Worm (Caenorhabditis elegans) whole organism, young adult: ENCODE data around the gene Y22D7AR.2.

ENCODE experiments used
- F10E7.11 ChIP-seq: sonication (generic microtip); optimal IDR thresholded peaks from 2 replicates; lab custom pipeline; 2017; ENCODE audit warnings: mild to moderate bottlenecking, missing genetic modification characterization, moderate library complexity, missing compliant biosample characterization
- F52B5.7 ChIP-seq: sonication (generic microtip); optimal IDR thresholded peaks from 2 replicates; lab custom pipeline; 2016; ENCODE audit warnings: mild to moderate bottlenecking, missing genetic modification characterization, missing compliant biosample characterization
- F55B11.4 ChIP-seq: sonication (generic microtip); optimal IDR thresholded peaks from 2 replicates; lab custom pipeline; 2016; ENCODE audit warnings: missing compliant biosample characterization, missing genetic modification characterization, borderline replicate concordance; ENCODE audit not compliant: insufficient read depth
- K12H6.12 ChIP-seq: fragments of 200-800 bp; sonication (Bioruptor generic); optimal IDR thresholded peaks from 2 replicates; lab custom pipeline; 2018; ENCODE audit warnings: mild to moderate bottlenecking, missing genetic modification characterization, missing compliant biosample characterization
- T07F8.4 ChIP-seq: sonication (generic microtip); optimal IDR thresholded peaks from 2 replicates; lab custom pipeline; 2016; ENCODE audit warnings: mild to moderate bottlenecking, missing genetic modification characterization, moderate library complexity, missing compliant biosample characterization
- Y79H2A.3 ChIP-seq: fragments of 200-800 bp; sonication (Bioruptor generic); conservative IDR thresholded peaks from 2 replicates; pipeline ENCODE4 v1.3.6; 2022; ENCODE audit warnings: missing genetic modification reagents, missing genetic modification characterization, missing compliant biosample characterization
- akir-1 ChIP-seq: fragments of 200-800 bp; sonication (Bioruptor generic); optimal IDR thresholded peaks from 2 replicates; lab custom pipeline; 2018; ENCODE audit warnings: mild to moderate bottlenecking, missing genetic modification characterization, moderate library complexity, missing compliant biosample characterization
- ama-1 ChIP-seq, 3 experiments: fragments of 150-350 bp in 1 of 3; sonication (generic microtip) in 2 of 3; optimal IDR thresholded peaks; 2 replicates each; lab custom pipeline; 2014 to 2018; ENCODE audit warnings: missing biosample characterization in 2 of 3, missing genetic modification characterization in 2 of 3, missing genetic modification reagents in 2 of 3
- aptf-3 ChIP-seq: fragments of 200-800 bp; sonication (Bioruptor generic); IDR thresholded peaks from 2 replicates; pipeline ENCODE4 v1.3.6; 2022; ENCODE audit warnings: missing genetic modification characterization, missing compliant biosample characterization
- attf-5 ChIP-seq: fragments of 200-800 bp; sonication (Bioruptor generic); optimal IDR thresholded peaks from 2 replicates; lab custom pipeline; 2018; ENCODE audit warnings: mild to moderate bottlenecking, missing genetic modification characterization, missing compliant biosample characterization
- bed-1 ChIP-seq: fragments of 200-800 bp; sonication (Bioruptor generic); IDR thresholded peaks from 2 replicates; pipeline ENCODE4 v1.3.6; 2022; ENCODE audit warnings: missing genetic modification reagents, missing genetic modification characterization, missing compliant biosample characterization
- bed-2 ChIP-seq: fragments of 200-800 bp; sonication (Bioruptor generic); IDR thresholded peaks from 2 replicates; pipeline ENCODE4 v1.3.6; 2022; ENCODE audit warnings: missing genetic modification reagents, missing genetic modification characterization, missing compliant biosample characterization
- ccch-3 ChIP-seq: fragments of 200-800 bp; sonication (Bioruptor generic); optimal IDR thresholded peaks from 2 replicates; lab custom pipeline; 2018; ENCODE audit warnings: mild to moderate bottlenecking, missing genetic modification characterization, missing compliant biosample characterization
- die-1 ChIP-seq: sonication (generic microtip); optimal IDR thresholded peaks from 2 replicates; lab custom pipeline; 2016; ENCODE audit warnings: missing genotype, mild to moderate bottlenecking, missing genetic modification characterization, missing compliant biosample characterization
- egrh-3 ChIP-seq: fragments of 200-800 bp; sonication (Bioruptor generic); IDR thresholded peaks from 2 replicates; pipeline ENCODE4 v1.3.6; 2022; ENCODE audit warnings: missing genetic modification reagents, missing genetic modification characterization, missing compliant biosample characterization
- ets-4 ChIP-seq: fragments of 200-800 bp; sonication (Bioruptor generic); optimal IDR thresholded peaks from 2 replicates; lab custom pipeline; 2018; ENCODE audit warnings: mild to moderate bottlenecking, missing genetic modification characterization, missing compliant biosample characterization
- gei-17 ChIP-seq: fragments of 200-800 bp; sonication (Bioruptor generic); optimal IDR thresholded peaks from 2 replicates; lab custom pipeline; 2018; ENCODE audit warnings: mild to moderate bottlenecking, missing genetic modification characterization, missing compliant biosample characterization
- him-1 ChIP-seq: sonication (generic microtip); optimal IDR thresholded peaks from 2 replicates; lab custom pipeline; 2016; ENCODE audit warnings: missing genotype, missing genetic modification reagents, missing genetic modification characterization, missing compliant biosample characterization
- hmg-1.2 ChIP-seq: fragments of 200-800 bp; sonication (Bioruptor generic); IDR thresholded peaks from 2 replicates; pipeline ENCODE4 v1.3.6; 2022; ENCODE audit warnings: missing genetic modification reagents, missing genetic modification characterization, missing compliant biosample characterization
- lsl-1 ChIP-seq: fragments of 200-800 bp; sonication (Bioruptor generic); optimal IDR thresholded peaks from 2 replicates; lab custom pipeline; 2018; ENCODE audit warnings: mild to moderate bottlenecking, missing genetic modification characterization, moderate library complexity, missing compliant biosample characterization
- lsy-27 ChIP-seq: sonication (generic microtip); optimal IDR thresholded peaks from 2 replicates; lab custom pipeline; 2017; ENCODE audit warnings: missing genetic modification characterization, mild to moderate bottlenecking, missing compliant biosample characterization, antibody characterized with exemption, missing genotype, borderline replicate concordance; ENCODE audit not compliant: insufficient read depth
- mcd-1 ChIP-seq: fragments of 200-800 bp; sonication (Bioruptor generic); IDR thresholded peaks from 2 replicates; pipeline ENCODE4 v1.3.6; 2022; ENCODE audit warnings: missing genetic modification reagents, missing genetic modification characterization, missing compliant biosample characterization
- nfya-1 ChIP-seq: sonication (generic microtip); optimal IDR thresholded peaks from 2 replicates; lab custom pipeline; 2017; ENCODE audit warnings: antibody characterized with exemption, missing compliant biosample characterization, missing genetic modification characterization, borderline replicate concordance; ENCODE audit not compliant: insufficient read depth
- nhr-27 ChIP-seq: fragments of 200-800 bp; sonication (Bioruptor generic); optimal IDR thresholded peaks from 2 replicates; lab custom pipeline; 2018; ENCODE audit warnings: mild to moderate bottlenecking, missing genetic modification characterization, moderate library complexity, missing compliant biosample characterization
- rcor-1 ChIP-seq: fragments of 200-800 bp; sonication (Bioruptor generic); IDR thresholded peaks from 2 replicates; pipeline ENCODE4 v1.3.6; 2022; ENCODE audit warnings: missing genetic modification reagents, missing genetic modification characterization, missing compliant biosample characterization
- rpc-1 ChIP-seq, 2 experiments: fragments of 150-350 bp in 1 of 2; sonication (generic microtip) in 1 of 2; optimal IDR thresholded peaks; 2 replicates each; lab custom pipeline; 2014 to 2018; ENCODE audit warnings: missing biosample characterization in 1 of 2, missing genetic modification characterization in 1 of 2, missing genetic modification reagents in 1 of 2, missing genotype in 1 of 2
- sdz-38 ChIP-seq: sonication (generic microtip); optimal IDR thresholded peaks from 2 replicates; lab custom pipeline; 2016; ENCODE audit warnings: missing genotype, missing genetic modification characterization, missing compliant biosample characterization
- sea-2 ChIP-seq: fragments of 200-800 bp; sonication (Bioruptor generic); IDR thresholded peaks from 2 replicates; pipeline ENCODE4 v1.3.6; 2022; ENCODE audit warnings: missing genetic modification characterization, missing compliant biosample characterization
- snpc-1.1 ChIP-seq: sonication (generic microtip); optimal IDR thresholded peaks from 2 replicates; lab custom pipeline; 2017; ENCODE audit warnings: missing genetic modification characterization, mild to moderate bottlenecking, missing compliant biosample characterization, antibody characterized with exemption, moderate library complexity, missing genotype, missing genetic modification reagents; ENCODE audit not compliant: insufficient read depth
- tbp1 ChIP-seq: fragments of 200-800 bp; sonication (Bioruptor generic); optimal IDR thresholded peaks from 2 replicates; lab custom pipeline; 2018; ENCODE audit warnings: mild to moderate bottlenecking, missing genetic modification characterization, missing compliant biosample characterization
- unc-130 ChIP-seq: sonication (generic microtip); optimal IDR thresholded peaks from 2 replicates; lab custom pipeline; 2016; ENCODE audit warnings: missing genetic modification reagents, missing genetic modification characterization, missing compliant biosample characterization
- zfh-2 ChIP-seq: fragments of 200-800 bp; sonication (Bioruptor generic); conservative IDR thresholded peaks from 2 replicates; pipeline ENCODE4 v1.3.6; 2022; ENCODE audit warnings: missing genetic modification reagents, missing genetic modification characterization, missing compliant biosample characterization
- ztf-18 ChIP-seq: sonication (generic microtip); optimal IDR thresholded peaks from 2 replicates; lab custom pipeline; 2016; ENCODE audit warnings: missing genotype, mild to moderate bottlenecking, missing genetic modification characterization, missing compliant biosample characterization
- ztf-25 ChIP-seq: fragments of 200-800 bp; sonication (Bioruptor generic); IDR thresholded peaks from 2 replicates; pipeline ENCODE4 v1.3.6; 2022; ENCODE audit warnings: missing genetic modification reagents, missing genetic modification characterization, missing compliant biosample characterization
- ztf-3 ChIP-seq: fragments of 200-800 bp; sonication (Bioruptor generic); optimal IDR thresholded peaks from 2 replicates; lab custom pipeline; 2018; ENCODE audit warnings: mild to moderate bottlenecking, missing genetic modification characterization, missing compliant biosample characterization

Y22D7AR.2 gene

ce11 chrIII:1662405-1662804 lies 43.3 kb upstream of the Y22D7AR.2 start:
- TF ChIP-seq rpc-1 (optimal IDR thresholded peaks at IDR 0.05; lab: Kevin White, UChicago), result no peak
- peak; percentile 56 for TF ChIP-seq rpc-1 (tag; optimal IDR thresholded peaks at IDR 0.05; lab: Kevin White, UChicago)
- TF ChIP-seq ztf-3 (GFP tag; lab: Kevin White, UChicago), result no peak
- no peak for TF ChIP-seq bed-2 (GFP tag; lab: Robert Waterston, UW)
- no peak for TF ChIP-seq sdz-38 (tag; lab: Kevin White, UChicago)
- TF ChIP-seq tbp1 (GFP tag; lab: Kevin White, UChicago), result peak; percentile 70
- no peak for TF ChIP-seq gei-17 (GFP tag; lab: Kevin White, UChicago)
- TF ChIP-seq lsl-1, result no peak
- TF ChIP-seq lsy-27 (tag; lab: Kevin White, UChicago), result no peak
- TF ChIP-seq rcor-1 (GFP tag; lab: Robert Waterston, UW), result no peak
- TF ChIP-seq bed-1 (GFP tag; lab: Robert Waterston, UW), result no peak
- no peak for TF ChIP-seq aptf-3 (GFP tag; lab: Robert Waterston, UW)
- TF ChIP-seq nhr-27 (tag; lab: Kevin White, UChicago), result no peak
- TF ChIP-seq, all 124 proteins: peak for 2

DNA sequence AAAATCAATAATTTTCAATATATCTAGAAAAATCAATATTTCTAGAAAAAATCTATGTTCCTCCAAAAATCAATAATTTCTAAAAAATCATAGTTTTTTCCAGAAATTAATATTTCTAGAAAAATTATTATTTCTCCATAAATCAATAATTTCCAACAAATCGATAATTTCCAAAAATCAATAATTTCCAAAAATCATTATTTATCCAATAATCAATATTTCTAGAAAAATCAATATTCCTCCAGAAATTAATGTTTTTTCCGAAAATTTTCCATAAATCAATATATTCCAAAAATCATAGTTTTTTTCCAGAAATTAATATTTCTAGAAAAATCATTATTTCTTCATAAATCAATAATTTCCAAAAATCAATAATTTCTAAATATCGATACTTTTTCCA lies 42.7 kb upstream of the Y22D7AR.2 start:
- TF ChIP-seq die-1 (tag; lab: Kevin White, UChicago) (no peak), F52B5.7 (tag; lab: Kevin White, UChicago) (no peak), T07F8.4 (no peak), akir-1 (GFP tag; lab: Kevin White, UChicago) (no peak), him-1 (tag; lab: Kevin White, UChicago) (no peak), egrh-3 (no peak), bed-1 (GFP tag; lab: Robert Waterston, UW) (no peak), Y79H2A.3 (GFP tag; lab: Robert Waterston, UW) (no peak), F10E7.11 (tag; lab: Kevin White, UChicago) (no peak), attf-5 (GFP tag; lab: Kevin White, UChicago) (no peak), snpc-1.1 (tag; lab: Kevin White, UChicago) (no peak), ztf-25 (GFP tag; lab: Robert Waterston, UW) (no peak), F55B11.4 (no peak), K12H6.12 (tag; lab: Kevin White, UChicago) (no peak), mcd-1 (GFP tag; lab: Robert Waterston, UW) (no peak), unc-130 (no peak)

ce11 chrIII:1664761-1665266 lies 40.9 kb upstream of the Y22D7AR.2 start, which contains the start of gene Y22D7AL.16:
TSS of gene Y22D7AL.16 (minus strand) at chrIII:1665216.
- TF ChIP-seq egrh-3 (peak; percentile 64; the same call in 1 of the 2 replicates), F55B11.4 (no peak), rpc-1 (optimal IDR thresholded peaks at IDR 0.05; lab: Kevin White, UChicago) (no peak), rpc-1 (tag; optimal IDR thresholded peaks at IDR 0.05; lab: Kevin White, UChicago) (peak; percentile 11), zfh-2 (GFP tag; lab: Robert Waterston, UW) (peak; percentile 76), ztf-18 (no peak), ets-4 (GFP tag; lab: Kevin White, UChicago) (no peak)

- no peak for TF ChIP-seq sea-2 (GFP tag; lab: Robert Waterston, UW)
- no peak for TF ChIP-seq ccch-3 (GFP tag; lab: Kevin White, UChicago)
- TF ChIP-seq ama-1 (optimal IDR thresholded peaks at IDR 0.05; lab: Kevin White, UChicago), result no peak
- no peak for TF ChIP-seq ama-1 (GFP tag; optimal IDR thresholded peaks at IDR 0.05; lab: Kevin White, UChicago)
- TF ChIP-seq Y79H2A.3 (GFP tag; lab: Robert Waterston, UW), result no peak
- no peak for TF ChIP-seq nfya-1 (tag; lab: Kevin White, UChicago)
- no peak for TF ChIP-seq hmg-1.2 (GFP tag; lab: Robert Waterston, UW)
- TF ChIP-seq akir-1 (GFP tag; lab: Kevin White, UChicago), result no peak
- no peak for TF ChIP-seq attf-5 (GFP tag; lab: Kevin White, UChicago)
Observed at ce11 chrIII:1665373-1665772, 40.4 kb upstream of the Y22D7AR.2 start.
